Worm (Caenorhabditis elegans) whole organism, early embryonic: Measurements from ENCODE around the gene pqn-16.

Source experiments
- B0310.2 ChIP-seq: sonication (generic microtip); optimal IDR thresholded peaks from 2 replicates; lab custom pipeline; 2016; ENCODE audit warnings: mild to moderate bottlenecking, missing genetic modification characterization, missing compliant biosample characterization
- F13C5.2 ChIP-seq: sonication (generic microtip); optimal IDR thresholded peaks from 2 replicates; lab custom pipeline; 2017; ENCODE audit warnings: mild to moderate bottlenecking, missing genetic modification characterization, inconsistent platforms, missing compliant biosample characterization
- ama-1 ChIP-seq: fragments of 150-350 bp; optimal IDR thresholded peaks from 2 replicates; lab custom pipeline; 2014
- ceh-13 ChIP-seq: fragments of 200-800 bp; sonication (Bioruptor generic); optimal IDR thresholded peaks from 2 replicates; lab custom pipeline; 2018; ENCODE audit warnings: mild to moderate bottlenecking, missing genetic modification characterization, missing compliant biosample characterization
- ets-7 ChIP-seq: sonication (generic microtip); optimal IDR thresholded peaks from 2 replicates; lab custom pipeline; 2016; ENCODE audit warnings: missing genotype, missing genetic modification characterization, missing compliant biosample characterization
- flt-1 ChIP-seq: fragments of 200-800 bp; sonication (Bioruptor generic); IDR thresholded peaks from 2 replicates; pipeline ENCODE4 v1.3.6; 2022; ENCODE audit warnings: missing genetic modification characterization, missing compliant biosample characterization
- pes-1 ChIP-seq: fragments of 200-800 bp; sonication (Bioruptor generic); IDR thresholded peaks from 2 replicates; pipeline ENCODE4 v1.3.6; 2022; ENCODE audit warnings: missing genetic modification reagents, missing genetic modification characterization, missing compliant biosample characterization
- sea-1 ChIP-seq: fragments of 200-800 bp; sonication (Bioruptor generic); conservative IDR thresholded peaks from 2 replicates; pipeline ENCODE4 v1.3.6; 2022; ENCODE audit warnings: missing genetic modification characterization, missing compliant biosample characterization
- tbx-37 ChIP-seq: fragments of 200-800 bp; sonication (Bioruptor generic); conservative IDR thresholded peaks from 2 replicates; pipeline ENCODE4 v1.3.6; 2022; ENCODE audit warnings: missing genetic modification reagents, missing genetic modification characterization, missing compliant biosample characterization

- TF ChIP-seq sea-1 (GFP tag; lab: Robert Waterston, UW): no peak
- no peak for TF ChIP-seq B0310.2
- no peak for TF ChIP-seq tbx-37
- TF ChIP-seq ets-7 (tag; lab: Kevin White, UChicago): no peak
- no peak for TF ChIP-seq flt-1
- TF ChIP-seq ceh-13 (GFP tag; lab: Kevin White, UChicago): no peak
- TF ChIP-seq pes-1 (GFP tag; lab: Robert Waterston, UW): no peak
- no peak for TF ChIP-seq ama-1 (lab: Kevin White, UChicago)
- no peak for TF ChIP-seq F13C5.2
Observed at ce11 chrV:9213554-9213953, 39.7 kb downstream of the pqn-16 start, which contains the start of gene mdt-27.
